Fruit fly (Drosophila melanogaster) whole organism, prepupa: Measurements from ENCODE around the gene CG7069.

Source experiments
- Blimp-1 ChIP-seq: fragments of 200-800 bp; sonication (Bioruptor generic); optimal IDR thresholded peaks from 3 replicates; lab custom pipeline; 2017; ENCODE audit warnings: missing biosample characterization, missing genetic modification characterization, mild to moderate bottlenecking, moderate library complexity, missing genetic modification reagents
- CG10631 ChIP-seq: fragments of 200-800 bp; sonication (Bioruptor generic); optimal IDR thresholded peaks from 2 replicates; lab custom pipeline; 2016; ENCODE audit warnings: missing biosample characterization, missing genetic modification characterization
- CG10669 ChIP-seq: fragments of 200-800 bp; sonication (Bioruptor generic); optimal IDR thresholded peaks from 3 replicates; lab custom pipeline; 2018; ENCODE audit warnings: missing biosample characterization, mild to moderate bottlenecking, missing genetic modification characterization, moderate library complexity
- CG11294 ChIP-seq: fragments of 200-800 bp; sonication (Bioruptor generic); IDR thresholded peaks from 2 replicates; pipeline ENCODE4 v1.3.6; 2022; ENCODE audit warnings: missing biosample characterization, missing genetic modification characterization
- CG11762 ChIP-seq: fragments of 200-800 bp; sonication (Bioruptor generic); optimal IDR thresholded peaks from 3 replicates; lab custom pipeline; 2016; ENCODE audit warnings: missing biosample characterization, missing genetic modification characterization; ENCODE audit not compliant: insufficient read depth
- CG11902 ChIP-seq: fragments of 200-800 bp; sonication (Bioruptor generic); optimal IDR thresholded peaks from 3 replicates; lab custom pipeline; 2016; ENCODE audit warnings: missing biosample characterization, missing genetic modification characterization
- CG15336 ChIP-seq: fragments of 200-800 bp; sonication (Bioruptor generic); IDR thresholded peaks from 2 replicates; pipeline ENCODE4 v1.3.6; 2022; ENCODE audit warnings: missing biosample characterization, missing genetic modification characterization
- CG3032 ChIP-seq: fragments of 200-800 bp; optimal IDR thresholded peaks from 2 replicates; lab custom pipeline; 2019; ENCODE audit warnings: missing biosample characterization, mild to moderate bottlenecking, missing genetic modification characterization, moderate library complexity
- CG31627 ChIP-seq: fragments of 200-800 bp; sonication (Bioruptor generic); optimal IDR thresholded peaks from 3 replicates; lab custom pipeline; 2016; ENCODE audit warnings: missing biosample characterization, missing genetic modification characterization
- CG34406 ChIP-seq: fragments of 200-800 bp; sonication (Bioruptor generic); optimal IDR thresholded peaks from 3 replicates; lab custom pipeline; 2016; ENCODE audit warnings: missing biosample characterization, missing genetic modification characterization
- CG3919 ChIP-seq: fragments of 200-800 bp; sonication (Bioruptor generic); optimal IDR thresholded peaks from 3 replicates; lab custom pipeline; 2016; ENCODE audit warnings: missing biosample characterization, missing genetic modification characterization
- CG4318 ChIP-seq: fragments of 200-800 bp; sonication (Bioruptor generic); optimal IDR thresholded peaks from 3 replicates; lab custom pipeline; 2017; ENCODE audit warnings: missing biosample characterization, mild to moderate bottlenecking, missing genetic modification characterization
- CG6163 ChIP-seq: fragments of 200-800 bp; sonication (Bioruptor generic); IDR thresholded peaks from 3 replicates; pipeline ENCODE4 v1.3.6; 2022; ENCODE audit warnings: missing biosample characterization, missing genetic modification characterization
- CG6792 ChIP-seq: fragments of 200-800 bp; sonication (Bioruptor generic); optimal IDR thresholded peaks from 3 replicates; lab custom pipeline; 2016; ENCODE audit warnings: missing biosample characterization, missing genetic modification characterization
- CG6808 ChIP-seq: fragments of 200-800 bp; sonication (Bioruptor generic); optimal IDR thresholded peaks from 3 replicates; lab custom pipeline; 2017; ENCODE audit warnings: missing biosample characterization, missing genetic modification characterization, mild to moderate bottlenecking, moderate library complexity, missing genetic modification reagents
- CG7368 ChIP-seq: fragments of 200-800 bp; sonication (Bioruptor generic); optimal IDR thresholded peaks from 3 replicates; lab custom pipeline; 2016; ENCODE audit warnings: missing biosample characterization, missing genetic modification characterization
- CG8119 ChIP-seq: fragments of 200-800 bp; sonication (Bioruptor generic); IDR thresholded peaks from 3 replicates; pipeline ENCODE4 v1.3.6; 2022; ENCODE audit warnings: missing biosample characterization, missing genetic modification characterization
- CG8319 ChIP-seq: fragments of 200-800 bp; sonication (Bioruptor generic); optimal IDR thresholded peaks from 3 replicates; lab custom pipeline; 2016; ENCODE audit warnings: missing biosample characterization, missing genetic modification characterization
- CG8632 ChIP-seq: fragments of 200-800 bp; sonication (Bioruptor generic); optimal IDR thresholded peaks from 3 replicates; lab custom pipeline; 2016; ENCODE audit warnings: missing biosample characterization, missing genetic modification characterization
- CG9139 ChIP-seq: fragments of 200-800 bp; sonication (Bioruptor generic); optimal IDR thresholded peaks from 3 replicates; lab custom pipeline; 2017; ENCODE audit warnings: missing biosample characterization, mild to moderate bottlenecking, missing genetic modification characterization
- Eip75B ChIP-seq: fragments of 200-800 bp; sonication (Bioruptor generic); optimal IDR thresholded peaks from 3 replicates; lab custom pipeline; 2016; ENCODE audit warnings: missing biosample characterization, missing genetic modification characterization
- Eip78C ChIP-seq: fragments of 200-800 bp; sonication (Bioruptor generic); peaks from one replicate; lab custom pipeline; 2016; ENCODE audit warnings: missing biosample characterization, missing genetic modification characterization
- Eip93F ChIP-seq: fragments of 200-800 bp; sonication (Bioruptor generic); optimal IDR thresholded peaks from 2 replicates; lab custom pipeline; 2016; ENCODE audit warnings: missing biosample characterization, mild to moderate bottlenecking, missing genetic modification characterization
- Ets96B ChIP-seq: fragments of 200-800 bp; optimal IDR thresholded peaks from 2 replicates; lab custom pipeline; 2019; ENCODE audit warnings: missing biosample characterization, mild to moderate bottlenecking, missing genetic modification characterization, moderate library complexity
- Gug ChIP-seq: fragments of 200-800 bp; sonication (Bioruptor generic); IDR thresholded peaks from 2 replicates; pipeline ENCODE4 v1.3.6; 2022; ENCODE audit warnings: missing biosample characterization, missing genetic modification characterization
- Hr38 ChIP-seq: sonication (Bioruptor generic); optimal IDR thresholded peaks from 2 replicates; lab custom pipeline; 2016; ENCODE audit warnings: missing biosample characterization, missing genetic modification characterization
- Hr39 ChIP-seq: fragments of 200-800 bp; sonication (Bioruptor generic); optimal IDR thresholded peaks from 2 replicates; lab custom pipeline; 2016; ENCODE audit warnings: missing biosample characterization, missing genetic modification characterization
- Hr4 ChIP-seq: fragments of 200-800 bp; sonication (Bioruptor generic); optimal IDR thresholded peaks from 3 replicates; lab custom pipeline; 2016; ENCODE audit warnings: missing biosample characterization, missing genetic modification characterization
- Lpt ChIP-seq: fragments of 200-800 bp; sonication (Bioruptor generic); optimal IDR thresholded peaks from 3 replicates; lab custom pipeline; 2016; ENCODE audit warnings: missing biosample characterization, missing genetic modification characterization
- Met ChIP-seq: fragments of 200-800 bp; sonication (Bioruptor generic); optimal IDR thresholded peaks from 3 replicates; lab custom pipeline; 2016; ENCODE audit warnings: missing biosample characterization, missing genetic modification characterization
- OdsH ChIP-seq: fragments of 200-800 bp; sonication (Bioruptor generic); optimal IDR thresholded peaks from 3 replicates; lab custom pipeline; 2016; ENCODE audit warnings: missing biosample characterization, missing genetic modification characterization
- Smox ChIP-seq: fragments of 200-800 bp; sonication (Bioruptor generic); optimal IDR thresholded peaks from 3 replicates; lab custom pipeline; 2016; ENCODE audit warnings: missing biosample characterization, missing genetic modification characterization
- Sox102F ChIP-seq: fragments of 200-800 bp; sonication (Bioruptor generic); optimal IDR thresholded peaks from 2 replicates; lab custom pipeline; 2016; ENCODE audit warnings: missing biosample characterization, mild to moderate bottlenecking, missing genetic modification characterization
- Sox14 ChIP-seq: fragments of 200-800 bp; sonication (Bioruptor generic); optimal IDR thresholded peaks from 3 replicates; lab custom pipeline; 2016; ENCODE audit warnings: missing biosample characterization, missing genetic modification characterization
- Sox15 ChIP-seq: fragments of 200-800 bp; sonication (Bioruptor generic); optimal IDR thresholded peaks from 3 replicates; lab custom pipeline; 2016; ENCODE audit warnings: missing biosample characterization, missing genetic modification characterization
- achi ChIP-seq: fragments of 200-800 bp; sonication (Bioruptor generic); optimal IDR thresholded peaks from 3 replicates; lab custom pipeline; 2016; ENCODE audit warnings: missing biosample characterization, missing genetic modification characterization
- acj6 ChIP-seq: fragments of 200-800 bp; sonication (Bioruptor generic); optimal IDR thresholded peaks from 3 replicates; lab custom pipeline; 2016; ENCODE audit warnings: missing biosample characterization, missing genetic modification characterization
- cyc ChIP-seq: fragments of 200-800 bp; sonication (Bioruptor generic); optimal IDR thresholded peaks from 3 replicates; lab custom pipeline; 2016; ENCODE audit warnings: missing biosample characterization, missing genetic modification characterization
- dac ChIP-seq: fragments of 200-800 bp; sonication (Bioruptor generic); optimal IDR thresholded peaks from 2 replicates; lab custom pipeline; 2017; ENCODE audit warnings: missing biosample characterization, mild to moderate bottlenecking, missing genetic modification characterization
- eg ChIP-seq: fragments of 200-800 bp; sonication (Bioruptor generic); IDR thresholded peaks from 3 replicates; pipeline ENCODE4 v1.3.6; 2022; ENCODE audit warnings: missing biosample characterization, missing genetic modification characterization
- esn ChIP-seq: fragments of 200-800 bp; sonication (Bioruptor generic); optimal IDR thresholded peaks from 2 replicates; lab custom pipeline; 2016; ENCODE audit warnings: missing biosample characterization, mild to moderate bottlenecking, missing genetic modification characterization, moderate library complexity
- fd59A ChIP-seq: fragments of 200-800 bp; sonication (Bioruptor generic); optimal IDR thresholded peaks from 2 replicates; lab custom pipeline; 2017; ENCODE audit warnings: missing biosample characterization, mild to moderate bottlenecking, missing genetic modification characterization, missing genetic modification reagents
- fd85E ChIP-seq: fragments of 200-800 bp; sonication (Bioruptor generic); optimal IDR thresholded peaks from 3 replicates; lab custom pipeline; 2016; ENCODE audit warnings: missing biosample characterization, missing genetic modification characterization
- fkh ChIP-seq: fragments of 200-800 bp; sonication (Bioruptor generic); optimal IDR thresholded peaks from 3 replicates; lab custom pipeline; 2017; ENCODE audit warnings: missing biosample characterization, mild to moderate bottlenecking, missing genetic modification characterization, moderate library complexity
- lz ChIP-seq: fragments of 200-800 bp; sonication (Bioruptor generic); optimal IDR thresholded peaks from 3 replicates; lab custom pipeline; 2016; ENCODE audit warnings: missing biosample characterization, missing genetic modification characterization
- net ChIP-seq: fragments of 200-800 bp; sonication (Bioruptor generic); optimal IDR thresholded peaks from 3 replicates; lab custom pipeline; 2016; ENCODE audit warnings: missing biosample characterization, missing genetic modification characterization
- pdm3 ChIP-seq: fragments of 200-800 bp; sonication (Bioruptor generic); optimal IDR thresholded peaks from 3 replicates; lab custom pipeline; 2016; ENCODE audit warnings: missing biosample characterization, missing genetic modification characterization
- salr ChIP-seq, 2 experiments: fragments of 200-800 bp; sonication (Bioruptor generic); optimal IDR thresholded peaks; 3 replicates each; lab custom pipeline; 2016 to 2018; ENCODE audit warnings: missing biosample characterization in 2 of 2, missing genetic modification characterization in 2 of 2, mild to moderate bottlenecking in 1 of 2
- svp ChIP-seq: fragments of 200-800 bp; sonication (Bioruptor generic); peaks from one replicate; lab custom pipeline; 2016; ENCODE audit warnings: missing biosample characterization, missing genetic modification characterization
- topi ChIP-seq: fragments of 200-800 bp; sonication (Bioruptor generic); optimal IDR thresholded peaks from 3 replicates; lab custom pipeline; 2016; ENCODE audit warnings: missing biosample characterization, missing genetic modification characterization
- vri ChIP-seq: fragments of 200-800 bp; sonication (Bioruptor generic); optimal IDR thresholded peaks from 3 replicates; lab custom pipeline; 2016; ENCODE audit warnings: missing biosample characterization, mild to moderate bottlenecking, missing genetic modification characterization

CG7069 gene

dm6 chr3R:22410537-22411360 is 38.1 kb downstream of the CG7069 start, which contains the start of the genes CG13850 and lqfR:
CG13850 (minus strand) TSS chr3R:22410915.
lqfR (plus strand) TSS chr3R:22411301.
- TF ChIP-seq CG11902 (GFP tag; lab: Kevin White, UChicago) = peak; percentile 72
- no peak for TF ChIP-seq CG8119 (GFP tag; lab: Robert Waterston, UW)
- no peak for TF ChIP-seq CG6808 (GFP tag; lab: Kevin White, UChicago)
- TF ChIP-seq Sox14 (GFP tag; lab: Kevin White, UChicago) = peak; percentile 79
- TF ChIP-seq Eip93F (GFP tag; lab: Kevin White, UChicago) = no peak
- TF ChIP-seq fd85E (GFP tag; lab: Kevin White, UChicago) = peak; percentile 38
- TF ChIP-seq achi (GFP tag; lab: Kevin White, UChicago) = peak; percentile 79
- peak; percentile 79 for TF ChIP-seq Eip75B (GFP tag; lab: Kevin White, UChicago)
- TF ChIP-seq CG9139 = peak; percentile 46
- peak; percentile 55 for TF ChIP-seq net (GFP tag; lab: Kevin White, UChicago)
- TF ChIP-seq CG6163 (GFP tag; lab: Robert Waterston, UW) = peak; percentile 61; the same call in 1 of the 3 replicates
- no peak for TF ChIP-seq Hr4 (GFP tag; lab: Kevin White, UChicago)
- TF ChIP-seq Met (GFP tag; lab: Kevin White, UChicago) = peak; percentile 77
- TF ChIP-seq salr (GFP tag; optimal IDR thresholded peaks at IDR 0.05; lab: Kevin White, UChicago) = no peak
- no peak for TF ChIP-seq Sox102F
- no peak for TF ChIP-seq CG15336
- TF ChIP-seq Blimp-1 (GFP tag; lab: Kevin White, UChicago) = peak; percentile 50
- peak; percentile 39 for TF ChIP-seq Lpt (GFP tag; lab: Kevin White, UChicago)
- TF ChIP-seq Smox (GFP tag; lab: Kevin White, UChicago) = peak; percentile 72
- peak; percentile 80 for TF ChIP-seq topi (GFP tag; lab: Kevin White, UChicago)
- peak; percentile 88 for TF ChIP-seq svp (GFP tag; lab: Kevin White, UChicago)
- TF ChIP-seq vri (GFP tag; lab: Kevin White, UChicago) = peak; percentile 43
- peak; percentile 64 for TF ChIP-seq fkh (GFP tag; lab: Kevin White, UChicago)
- peak; percentile 65 for TF ChIP-seq CG6792 (GFP tag; lab: Kevin White, UChicago)
- peak; percentile 74 for TF ChIP-seq CG3919 (GFP tag; lab: Kevin White, UChicago)
- TF ChIP-seq esn = peak; percentile 87
- peak; percentile 83 for TF ChIP-seq CG31627 (GFP tag; lab: Kevin White, UChicago)
- no peak for TF ChIP-seq CG4318 (GFP tag; lab: Kevin White, UChicago)
- peak; percentile 91 for TF ChIP-seq Eip78C (GFP tag; lab: Kevin White, UChicago)
- TF ChIP-seq acj6 (GFP tag; lab: Kevin White, UChicago) = peak; percentile 71
- TF ChIP-seq Ets96B (tag; lab: Kevin White, UChicago) = peak; percentile 6
- TF ChIP-seq fd59A (GFP tag; lab: Kevin White, UChicago) = peak; percentile 62
- peak; percentile 70 for TF ChIP-seq Sox15
- TF ChIP-seq pdm3 (GFP tag; lab: Kevin White, UChicago) = peak; percentile 84
- peak; percentile 71 for TF ChIP-seq CG8632 (GFP tag; lab: Kevin White, UChicago)
- 0 out of 2 replicates have a peak, but pooled peaks have one; percentile 31 for TF ChIP-seq Gug (GFP tag; lab: Robert Waterston, UW)
- TF ChIP-seq OdsH (GFP tag; lab: Kevin White, UChicago) = no peak
- TF ChIP-seq Hr38 (GFP tag; lab: Kevin White, UChicago) = no peak
- peak; percentile 81 for TF ChIP-seq lz (GFP tag; lab: Kevin White, UChicago)
- TF ChIP-seq CG11294 (GFP tag; lab: Robert Waterston, UW) = peak; percentile 18; the same call in 1 of the 2 replicates
- TF ChIP-seq CG10631 (GFP tag; lab: Kevin White, UChicago) = peak; percentile 80
- TF ChIP-seq dac (GFP tag; lab: Kevin White, UChicago) = no peak
- TF ChIP-seq CG7368 (GFP tag; lab: Kevin White, UChicago) = no peak
- TF ChIP-seq CG34406 (GFP tag; lab: Kevin White, UChicago) = peak; percentile 65
- peak; percentile 73 for TF ChIP-seq CG3032 (tag; lab: Kevin White, UChicago)
- TF ChIP-seq eg (GFP tag; lab: Robert Waterston, UW) = peak; percentile 47; the same call in 2 of the 3 replicates
- TF ChIP-seq CG10669 (GFP tag; lab: Kevin White, UChicago) = no peak
- TF ChIP-seq Hr39 (GFP tag; lab: Kevin White, UChicago) = peak; percentile 80
- TF ChIP-seq cyc (GFP tag; lab: Kevin White, UChicago) = peak; percentile 82
- peak; percentile 62 for TF ChIP-seq CG11762 (GFP tag; lab: Kevin White, UChicago)
- peak; percentile 69 for TF ChIP-seq CG8319 (GFP tag; lab: Kevin White, UChicago)
